Worm (Caenorhabditis elegans) whole organism, midembryonic: Measurements from ENCODE around the gene Y7A5A.2.

Experiments used
- T22C8.4 ChIP-seq: fragments of 200-800 bp; sonication (Bioruptor generic); IDR thresholded peaks from 2 replicates; pipeline ENCODE4 v1.3.6; 2022; ENCODE audit warnings: missing genetic modification characterization, missing compliant biosample characterization
- cog-1 ChIP-seq: sonication (generic microtip); optimal IDR thresholded peaks from 2 replicates; lab custom pipeline; 2016; ENCODE audit warnings: missing genetic modification characterization, missing compliant biosample characterization
- flt-1 ChIP-seq: fragments of 200-800 bp; sonication (Bioruptor generic); IDR thresholded peaks from 2 replicates; pipeline ENCODE4 v1.3.6; 2022; ENCODE audit warnings: missing genetic modification characterization, missing compliant biosample characterization
- klf-2 ChIP-seq: fragments of 200-800 bp; sonication (Bioruptor generic); conservative IDR thresholded peaks from 2 replicates; pipeline ENCODE4 v1.3.6; 2022; ENCODE audit warnings: missing genetic modification reagents, missing genetic modification characterization, missing compliant biosample characterization
- med-1 ChIP-seq: sonication (generic microtip); optimal IDR thresholded peaks from 2 replicates; lab custom pipeline; 2017; ENCODE audit warnings: missing genetic modification characterization, mild to moderate bottlenecking, missing compliant biosample characterization, antibody characterized with exemption, missing genetic modification reagents; ENCODE audit not compliant: insufficient read depth
- ref-1 ChIP-seq: fragments of 200-800 bp; sonication (Bioruptor generic); conservative IDR thresholded peaks from 2 replicates; pipeline ENCODE4 v1.3.6; 2022; ENCODE audit warnings: missing genetic modification reagents, missing genetic modification characterization, missing compliant biosample characterization
- tab-1 ChIP-seq: fragments of 200-800 bp; sonication (Bioruptor generic); IDR thresholded peaks from 2 replicates; pipeline ENCODE4 v1.3.6; 2022; ENCODE audit warnings: missing genetic modification characterization, missing compliant biosample characterization
- ztf-23 ChIP-seq: fragments of 200-800 bp; sonication (Bioruptor generic); IDR thresholded peaks from 2 replicates; pipeline ENCODE4 v1.3.6; 2022; ENCODE audit warnings: missing genetic modification reagents, missing genetic modification characterization, missing compliant biosample characterization
- ztf-29 ChIP-seq: fragments of 200-800 bp; sonication (Bioruptor generic); IDR thresholded peaks from 2 replicates; pipeline ENCODE4 v1.3.6; 2022; ENCODE audit warnings: missing genetic modification reagents, missing genetic modification characterization, missing compliant biosample characterization

Y7A5A.2 gene

ce11 chrX:15784570-15784969 is 12.0 kb upstream of the Y7A5A.2 start, which contains the start of gene Y7A5A.3:
Gene Y7A5A.3, minus strand, starts transcription at chrX:15784670.
- TF ChIP-seq ztf-23 (no peak), tab-1 (GFP tag; lab: Robert Waterston, UW) (no peak), T22C8.4 (GFP tag; lab: Robert Waterston, UW) (no peak), cog-1 (tag; lab: Kevin White, UChicago) (no peak), med-1 (GFP tag; lab: Kevin White, UChicago) (no peak), flt-1 (no peak), klf-2 (no peak)

ce11 chrX:15782027-15782426 is 9.5 kb upstream of the Y7A5A.2 start, which contains the start of gene Y7A5A.24:
Gene Y7A5A.24, minus strand, starts transcription at chrX:15782127.
- TF ChIP-seq med-1 (GFP tag; lab: Kevin White, UChicago) (no peak), tab-1 (GFP tag; lab: Robert Waterston, UW) (no peak), T22C8.4 (GFP tag; lab: Robert Waterston, UW) (no peak), flt-1 (no peak), klf-2 (no peak), cog-1 (tag; lab: Kevin White, UChicago) (no peak), ref-1 (GFP tag; lab: Robert Waterston, UW) (no peak), ztf-23 (no peak), ztf-29 (no peak)

- TF ChIP-seq flt-1 (no peak), ztf-29 (no peak), med-1 (GFP tag; lab: Kevin White, UChicago) (no peak), tab-1 (GFP tag; lab: Robert Waterston, UW) (no peak), cog-1 (tag; lab: Kevin White, UChicago) (no peak), klf-2 (no peak), ref-1 (GFP tag; lab: Robert Waterston, UW) (no peak), T22C8.4 (GFP tag; lab: Robert Waterston, UW) (no peak), ztf-23 (no peak)
These were observed 7.0 kb upstream of the Y7A5A.2 start for ce11 chrX:15779503-15779902.

ce11 chrX:15773262-15773908 is 850 bp upstream of the Y7A5A.2 start, which contains the start of gene Y7A5A.13:
Gene Y7A5A.13, plus strand, starts transcription at chrX:15773858.
- no peak for TF ChIP-seq flt-1
- TF ChIP-seq med-1 (GFP tag; lab: Kevin White, UChicago): no peak
- TF ChIP-seq ztf-23: no peak
- no peak for TF ChIP-seq ref-1 (GFP tag; lab: Robert Waterston, UW)
- TF ChIP-seq tab-1 (GFP tag; lab: Robert Waterston, UW): no peak
- TF ChIP-seq ztf-29: no peak
- no peak for TF ChIP-seq T22C8.4 (GFP tag; lab: Robert Waterston, UW)
- TF ChIP-seq cog-1 (tag; lab: Kevin White, UChicago): no peak
- TF ChIP-seq klf-2: no peak

- TF ChIP-seq ref-1 (GFP tag; lab: Robert Waterston, UW) (no peak), klf-2 (no peak), med-1 (GFP tag; lab: Kevin White, UChicago) (no peak), tab-1 (GFP tag; lab: Robert Waterston, UW) (no peak), cog-1 (tag; lab: Kevin White, UChicago) (no peak), flt-1 (no peak), ztf-29 (no peak), T22C8.4 (GFP tag; lab: Robert Waterston, UW) (no peak), ztf-23 (no peak)
These were observed 1.1 kb downstream of the Y7A5A.2 start, which contains the start of gene Y7A5A.1 for ce11 chrX:15771411-15771810. Gene Y7A5A.1, minus strand, starts transcription at chrX:15771493.

- TF ChIP-seq ztf-29 (no peak), cog-1 (tag; lab: Kevin White, UChicago) (no peak), med-1 (GFP tag; lab: Kevin White, UChicago) (no peak), flt-1 (no peak), T22C8.4 (GFP tag; lab: Robert Waterston, UW) (no peak), ref-1 (GFP tag; lab: Robert Waterston, UW) (no peak), ztf-23 (no peak), tab-1 (GFP tag; lab: Robert Waterston, UW) (no peak)
These were observed 1.7 kb downstream of the Y7A5A.2 start for ce11 chrX:15770787-15771186.

- no peak for TF ChIP-seq ztf-29
- no peak for TF ChIP-seq cog-1 (tag; lab: Kevin White, UChicago)
- TF ChIP-seq T22C8.4 (GFP tag; lab: Robert Waterston, UW): no peak
- TF ChIP-seq tab-1 (GFP tag; lab: Robert Waterston, UW): no peak
- TF ChIP-seq klf-2: no peak
- TF ChIP-seq med-1 (GFP tag; lab: Kevin White, UChicago): no peak
- TF ChIP-seq flt-1: no peak
- TF ChIP-seq ztf-23: no peak
- TF ChIP-seq ref-1 (GFP tag; lab: Robert Waterston, UW): no peak
These were observed 2.5 kb downstream of the Y7A5A.2 start for ce11 chrX:15769895-15770559.

- no peak for TF ChIP-seq tab-1 (GFP tag; lab: Robert Waterston, UW)
- no peak for TF ChIP-seq ref-1 (GFP tag; lab: Robert Waterston, UW)
- no peak for TF ChIP-seq med-1 (GFP tag; lab: Kevin White, UChicago)
- no peak for TF ChIP-seq flt-1
- TF ChIP-seq ztf-23: no peak
- TF ChIP-seq ztf-29: no peak
- no peak for TF ChIP-seq klf-2
- TF ChIP-seq cog-1 (tag; lab: Kevin White, UChicago): no peak
- TF ChIP-seq T22C8.4 (GFP tag; lab: Robert Waterston, UW): no peak
These were observed 4.0 kb downstream of the Y7A5A.2 start for ce11 chrX:15768532-15768931.

ce11 chrX:15766861-15767260 is 5.7 kb downstream of the Y7A5A.2 start:
- TF ChIP-seq cog-1 (tag; lab: Kevin White, UChicago) (no peak), klf-2 (no peak), tab-1 (GFP tag; lab: Robert Waterston, UW) (no peak), med-1 (GFP tag; lab: Kevin White, UChicago) (no peak), T22C8.4 (GFP tag; lab: Robert Waterston, UW) (no peak), ztf-29 (no peak), ztf-23 (no peak), flt-1 (no peak), ref-1 (GFP tag; lab: Robert Waterston, UW) (no peak)
